Worm (Caenorhabditis elegans): ENCODE data around the gene C37E2.10.

Gene C37E2.10

DNA sequence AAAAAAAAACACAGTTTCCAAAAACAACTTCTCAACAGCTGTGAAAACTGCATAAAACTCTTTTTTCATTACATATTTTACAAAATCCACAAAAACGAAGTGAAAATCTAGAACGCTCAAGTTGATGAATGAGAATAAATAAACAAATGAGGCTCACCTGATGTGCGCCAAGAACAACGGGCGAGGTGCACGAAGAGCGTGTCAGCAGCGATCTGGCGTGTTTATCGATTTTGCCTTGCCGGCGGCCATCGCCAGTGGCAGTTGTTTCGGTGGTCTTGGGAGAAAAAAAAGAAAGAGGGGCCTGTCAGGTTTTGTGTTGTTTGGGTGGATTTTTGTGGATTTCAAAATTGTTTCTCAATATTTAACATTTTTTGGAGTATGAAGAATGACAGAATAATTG is 4.9 kb upstream of the C37E2.10 start, which contains the start of gene idhb-1 (continued):
- TF ChIP-seq lin-14 (GFP tag; optimal IDR thresholded peaks at IDR 0.05): peak; percentile 89
- peak; percentile 81 for TF ChIP-seq lsy-2 (tag; optimal IDR thresholded peaks at IDR 0.05)
- TF ChIP-seq C16A3.4 (tag; optimal IDR thresholded peaks at IDR 0.05): peak; percentile 79
- TF ChIP-seq nhr-77 (tag; optimal IDR thresholded peaks at IDR 0.05): peak; percentile 57
- TF ChIP-seq nhr-11 (tag; optimal IDR thresholded peaks at IDR 0.05): no peak
- TF ChIP-seq lin-15B (tag; optimal IDR thresholded peaks at IDR 0.05): no peak
- peak; percentile 81 for TF ChIP-seq nhr-19 (GFP tag; conservative IDR thresholded peaks at IDR 0.05)
- TF ChIP-seq xbp-1 (tag; optimal IDR thresholded peaks at IDR 0.05): peak; percentile 60
- peak; percentile 60 for TF ChIP-seq egl-13 (tag; optimal IDR thresholded peaks at IDR 0.05)
- no peak for TF ChIP-seq ces-1 (GFP tag; optimal IDR thresholded peaks at IDR 0.05)
- no peak for TF ChIP-seq egl-27 (tag; optimal IDR thresholded peaks at IDR 0.05)
- TF ChIP-seq rnt-1 (tag; optimal IDR thresholded peaks at IDR 0.05): peak; percentile 93
- TF ChIP-seq unc-62 (GFP tag; optimal IDR thresholded peaks at IDR 0.05): no peak
- TF ChIP-seq unc-130 (tag; optimal IDR thresholded peaks at IDR 0.05): peak; percentile 51
- TF ChIP-seq nhr-20 (tag; optimal IDR thresholded peaks at IDR 0.05): peak; percentile 85
- no peak for TF ChIP-seq nhr-28 (tag; optimal IDR thresholded peaks at IDR 0.05)
- TF ChIP-seq tlp-1 (tag; optimal IDR thresholded peaks at IDR 0.05): no peak
- no peak for TF ChIP-seq sptf-1 (tag; optimal IDR thresholded peaks at IDR 0.05)
- TF ChIP-seq isw-1 (GFP tag; IDR thresholded peaks at IDR 0.05): peak; percentile 53
- TF ChIP-seq blmp-1 (tag; optimal IDR thresholded peaks at IDR 0.05): no peak
- peak; percentile 74 for TF ChIP-seq nhr-90 (tag; optimal IDR thresholded peaks at IDR 0.05; ENCODE audit: poor library complexity)
- no peak for TF ChIP-seq ztf-4 (tag; optimal IDR thresholded peaks at IDR 0.05)
- peak; percentile 75 for TF ChIP-seq nhr-85 (tag)
- no peak for TF ChIP-seq zip-4 (GFP tag; optimal IDR thresholded peaks at IDR 0.05)
- no peak for TF ChIP-seq ceh-90 (tag; optimal IDR thresholded peaks at IDR 0.05)
- no peak for TF ChIP-seq lir-3 (tag; optimal IDR thresholded peaks at IDR 0.05; ENCODE audit: poor library complexity)
- no peak for TF ChIP-seq nhr-12 (tag; optimal IDR thresholded peaks at IDR 0.05)
- TF ChIP-seq C04F5.9 (tag; optimal IDR thresholded peaks at IDR 0.05): no peak
- TF ChIP-seq vab-15 (tag; optimal IDR thresholded peaks at IDR 0.05): no peak
- no peak for TF ChIP-seq mef-2 (tag; optimal IDR thresholded peaks at IDR 0.05)
- no peak for TF ChIP-seq elt-2 (tag; optimal IDR thresholded peaks at IDR 0.05)
- TF ChIP-seq tbx-2 (tag; optimal IDR thresholded peaks at IDR 0.05): peak; percentile 78
- TF ChIP-seq zag-1 (tag; optimal IDR thresholded peaks at IDR 0.05): peak; percentile 5
- TF ChIP-seq dsc-1 (tag; optimal IDR thresholded peaks at IDR 0.05): peak; percentile 80
- no peak for TF ChIP-seq Y116A8C.19 (tag; optimal IDR thresholded peaks at IDR 0.05; ENCODE audit: borderline replicate concordance)
- TF ChIP-seq ceh-63 (GFP tag; optimal IDR thresholded peaks at IDR 0.05): no peak
- peak; percentile 49 for TF ChIP-seq irx-1 (tag; optimal IDR thresholded peaks at IDR 0.05)
- peak; percentile 71 to 88 (median 75) for TF ChIP-seq ceh-82 (tag; optimal IDR thresholded peaks at IDR 0.05)

- no peak for TF ChIP-seq fkh-10 (GFP tag; optimal IDR thresholded peaks at IDR 0.05)
- no peak for TF ChIP-seq elt-2 (tag; optimal IDR thresholded peaks at IDR 0.05)
- TF ChIP-seq lin-35 (GFP tag; optimal IDR thresholded peaks at IDR 0.05): no peak
- no peak for TF ChIP-seq aly-2 (tag; optimal IDR thresholded peaks at IDR 0.05)
- no peak for TF ChIP-seq ets-5 (GFP tag; IDR thresholded peaks at IDR 0.05)
- TF ChIP-seq tlp-1 (tag; optimal IDR thresholded peaks at IDR 0.05): no peak
- no peak for TF ChIP-seq ces-1 (GFP tag; optimal IDR thresholded peaks at IDR 0.05)
- TF ChIP-seq C04F5.9 (tag; optimal IDR thresholded peaks at IDR 0.05): no peak
- TF ChIP-seq zag-1 (tag; optimal IDR thresholded peaks at IDR 0.05): no peak
- no peak for TF ChIP-seq elt-3 (tag; optimal IDR thresholded peaks at IDR 0.05)
- no peak for TF ChIP-seq unc-98 (GFP tag; IDR thresholded peaks at IDR 0.05)
- TF ChIP-seq unc-62 (GFP tag; optimal IDR thresholded peaks at IDR 0.05): no peak
- no peak for TF ChIP-seq lir-3 (tag; optimal IDR thresholded peaks at IDR 0.05; ENCODE audit: poor library complexity)
- no peak for TF ChIP-seq nhr-237 (tag; optimal IDR thresholded peaks at IDR 0.05)
- no peak for TF ChIP-seq dpl-1 (GFP tag; optimal IDR thresholded peaks at IDR 0.05)
These were observed 3.0 kb upstream of the C37E2.10 start, which contains the start of gene C37E2.2 for ce11 chrX:14175740-14176139. C37E2.2 (plus strand) TSS chrX:14176040.

Measured in whole organism, L1 larva.